Worm (Caenorhabditis elegans): ENCODE data around the gene lsm-7.

- TF ChIP-seq ama-1 (optimal IDR thresholded peaks at IDR 0.05) (no peak), scrt-1 (GFP tag; IDR thresholded peaks at IDR 0.05) (no peak), ceh-13 (GFP tag; optimal IDR thresholded peaks at IDR 0.05) (no peak), tra-4 (tag; optimal IDR thresholded peaks at IDR 0.05) (no peak), pes-1 (GFP tag; IDR thresholded peaks at IDR 0.05) (no peak), hmbx-1 (tag; optimal IDR thresholded peaks at IDR 0.05) (no peak), ceh-36 (tag; optimal IDR thresholded peaks at IDR 0.05) (no peak), F13C5.2 (tag; optimal IDR thresholded peaks at IDR 0.05) (no peak), flt-1 (GFP tag; IDR thresholded peaks at IDR 0.05) (no peak), hnd-1 (tag; optimal IDR thresholded peaks at IDR 0.05) (no peak), aly-1 (tag; optimal IDR thresholded peaks at IDR 0.05) (no peak), B0310.2 (tag; optimal IDR thresholded peaks at IDR 0.05) (no peak), ets-7 (tag; optimal IDR thresholded peaks at IDR 0.05) (no peak)
Measured at ce11 chrIV:10916134-10916533, 17.2 kb upstream of the lsm-7 start.
